Worm (Caenorhabditis elegans) whole organism, L4 larva: ENCODE measurements around the gene gly-9.
A peak's percentile ranks its signal among the peaks of the same experiment; 100 is the strongest.

Experiments used
- D1046.2 ChIP-seq: fragments of 200-800 bp; sonication (Bioruptor generic); IDR thresholded peaks from 2 replicates; pipeline ENCODE4 v1.3.6; 2022; ENCODE audit warnings: missing genetic modification characterization, missing compliant biosample characterization
- F26F4.8 ChIP-seq: fragments of 200-800 bp; sonication (Bioruptor generic); conservative IDR thresholded peaks from 2 replicates; pipeline ENCODE4 v1.3.6; 2022; ENCODE audit warnings: missing genetic modification characterization, missing compliant biosample characterization
- F37D6.2 ChIP-seq: sonication (generic microtip); optimal IDR thresholded peaks from 2 replicates; lab custom pipeline; 2016; ENCODE audit warnings: mild to moderate bottlenecking, missing genetic modification characterization, missing compliant biosample characterization
- Y105C5A.15 ChIP-seq: fragments of 200-800 bp; sonication (Bioruptor generic); IDR thresholded peaks from 2 replicates; pipeline ENCODE4 v1.3.6; 2022; ENCODE audit warnings: missing genetic modification characterization, missing compliant biosample characterization
- Y5F2A.4 ChIP-seq: fragments of 200-800 bp; sonication (Bioruptor generic); optimal IDR thresholded peaks from 2 replicates; lab custom pipeline; 2018; ENCODE audit warnings: mild to moderate bottlenecking, missing genetic modification characterization, missing compliant biosample characterization
- aha-1 ChIP-seq: fragments of 150-350 bp; peaks from one replicate; lab custom pipeline; 2014; ENCODE audit warnings: missing biosample characterization, missing genetic modification characterization
- aly-2 ChIP-seq: sonication (generic microtip); optimal IDR thresholded peaks from 2 replicates; lab custom pipeline; 2018; ENCODE audit warnings: missing biosample characterization, missing genetic modification characterization
- arid-1 ChIP-seq: fragments of 200-800 bp; sonication (Bioruptor generic); conservative IDR thresholded peaks from 2 replicates; pipeline ENCODE4 v1.3.6; 2022; ENCODE audit warnings: missing genetic modification reagents, missing genetic modification characterization, missing compliant biosample characterization
- ctbp-1 ChIP-seq: fragments of 200-800 bp; sonication (Bioruptor generic); IDR thresholded peaks from 2 replicates; pipeline ENCODE4 v1.3.6; 2022; ENCODE audit warnings: missing genetic modification reagents, missing genetic modification characterization, missing compliant biosample characterization
- daf-8 ChIP-seq: fragments of 200-800 bp; sonication (Bioruptor generic); IDR thresholded peaks from 2 replicates; pipeline ENCODE4 v1.3.6; 2022; ENCODE audit warnings: missing genetic modification characterization, missing compliant biosample characterization
- dmd-9 ChIP-seq: fragments of 200-800 bp; sonication (Bioruptor generic); IDR thresholded peaks from 2 replicates; pipeline ENCODE4 v1.3.6; 2022; ENCODE audit warnings: missing genetic modification reagents, missing genetic modification characterization, missing compliant biosample characterization
- duxl-1 ChIP-seq: sonication (generic microtip); optimal IDR thresholded peaks from 2 replicates; lab custom pipeline; 2016; ENCODE audit warnings: mild to moderate bottlenecking, missing genetic modification characterization, moderate library complexity, missing compliant biosample characterization; ENCODE audit not compliant: poor library complexity
- egl-27 ChIP-seq: sonication (generic microtip); optimal IDR thresholded peaks from 3 replicates; lab custom pipeline; 2017; ENCODE audit warnings: missing biosample characterization, missing genetic modification reagents, missing genetic modification characterization
- fkh-10 ChIP-seq: fragments of 150-350 bp; optimal IDR thresholded peaks from 2 replicates; lab custom pipeline; 2014; ENCODE audit warnings: missing biosample characterization, missing genetic modification reagents, missing genetic modification characterization
- fos-1 ChIP-seq: fragments of 150-350 bp; optimal IDR thresholded peaks from 2 replicates; lab custom pipeline; 2014; ENCODE audit warnings: missing biosample characterization, missing genetic modification characterization
- hlh-30 ChIP-seq: sonication (generic microtip); optimal IDR thresholded peaks from 2 replicates; lab custom pipeline; 2017; ENCODE audit warnings: antibody characterized with exemption, mild to moderate bottlenecking, missing genetic modification characterization, missing compliant biosample characterization; ENCODE audit not compliant: insufficient read depth
- jun-1 ChIP-seq: fragments of 150-350 bp; optimal IDR thresholded peaks from 2 replicates; lab custom pipeline; 2014; ENCODE audit warnings: missing biosample characterization, missing genetic modification reagents, missing genetic modification characterization
- lin-13 ChIP-seq: fragments of 150-350 bp; optimal IDR thresholded peaks from 2 replicates; lab custom pipeline; 2014; ENCODE audit warnings: missing biosample characterization, missing genetic modification reagents, missing genetic modification characterization
- lin-29 ChIP-seq: fragments of 200-800 bp; sonication (Bioruptor generic); IDR thresholded peaks from 2 replicates; pipeline ENCODE4 v1.3.6; 2022; ENCODE audit warnings: missing genetic modification reagents, missing genetic modification characterization, missing compliant biosample characterization
- lsy-2 ChIP-seq, 2 experiments: fragments of 150-350 bp in 1 of 2; sonication (generic microtip) in 1 of 2; optimal IDR thresholded peaks; 2 replicates each; lab custom pipeline; 2014 to 2017; ENCODE audit warnings: missing biosample characterization in 2 of 2, missing genetic modification characterization in 2 of 2
- madf-9 ChIP-seq: fragments of 200-800 bp; sonication (Bioruptor generic); conservative IDR thresholded peaks from 2 replicates; pipeline ENCODE4 v1.3.6; 2022; ENCODE audit warnings: missing genetic modification reagents, missing genetic modification characterization, missing compliant biosample characterization
- mep-1 ChIP-seq: fragments of 150-350 bp; sonication (generic microtip); optimal IDR thresholded peaks from 3 replicates; lab custom pipeline; 2014; ENCODE audit warnings: missing biosample characterization, missing genetic modification characterization
- mes-2 ChIP-seq: sonication (generic microtip); optimal IDR thresholded peaks from 2 replicates; lab custom pipeline; 2016; ENCODE audit warnings: missing genotype, mild to moderate bottlenecking, missing genetic modification characterization, missing compliant biosample characterization; ENCODE audit not compliant: poor library complexity, severe bottlenecking
- nhr-102 ChIP-seq: sonication (generic microtip); optimal IDR thresholded peaks from 2 replicates; lab custom pipeline; 2016; ENCODE audit warnings: mild to moderate bottlenecking, missing genetic modification characterization, moderate library complexity, missing compliant biosample characterization
- nhr-111 ChIP-seq: fragments of 200-800 bp; sonication (Bioruptor generic); optimal IDR thresholded peaks from 2 replicates; lab custom pipeline; 2018; ENCODE audit warnings: mild to moderate bottlenecking, missing genetic modification characterization, missing compliant biosample characterization
- nhr-42 ChIP-seq: fragments of 200-800 bp; sonication (Bioruptor generic); IDR thresholded peaks from 2 replicates; pipeline ENCODE4 v1.3.6; 2022; ENCODE audit warnings: missing genetic modification characterization, missing compliant biosample characterization
- nhr-48 ChIP-seq: sonication (generic microtip); optimal IDR thresholded peaks from 2 replicates; lab custom pipeline; 2016; ENCODE audit warnings: mild to moderate bottlenecking, missing genetic modification characterization, missing compliant biosample characterization
- pha-4 ChIP-seq, 2 experiments: fragments of 150-350 bp in 1 of 2; fragments of 200-800 bp in 1 of 2; sonication (Bioruptor generic) in 1 of 2; IDR thresholded peaks in 1 of 2; optimal IDR thresholded peaks in 1 of 2; 2 replicates each; pipeline versions ENCODE4 v1.3.6 to Lab custom; 2014 to 2022; ENCODE audit warnings: missing genetic modification characterization in 2 of 2, missing genetic modification reagents in 2 of 2, missing biosample characterization in 1 of 2, missing compliant biosample characterization in 1 of 2
- sdz-12 ChIP-seq: fragments of 200-800 bp; sonication (Bioruptor generic); optimal IDR thresholded peaks from 2 replicates; lab custom pipeline; 2018; ENCODE audit warnings: mild to moderate bottlenecking, missing genetic modification characterization, missing compliant biosample characterization
- set-16 ChIP-seq: fragments of 200-800 bp; sonication (Bioruptor generic); IDR thresholded peaks from 2 replicates; pipeline ENCODE4 v1.3.6; 2022; ENCODE audit warnings: missing genetic modification reagents, missing genetic modification characterization, missing compliant biosample characterization
- snpc-4 ChIP-seq: fragments of 150-350 bp; optimal IDR thresholded peaks from 2 replicates; lab custom pipeline; 2014; ENCODE audit warnings: missing biosample characterization, missing genetic modification characterization
- unc-39 ChIP-seq: sonication (generic microtip); optimal IDR thresholded peaks from 2 replicates; lab custom pipeline; 2017; ENCODE audit warnings: missing biosample characterization, missing genetic modification characterization
- zag-1 ChIP-seq: fragments of 150-350 bp; optimal IDR thresholded peaks from 2 replicates; lab custom pipeline; 2014; ENCODE audit warnings: missing biosample characterization, missing genetic modification characterization
- zfp-3 ChIP-seq: fragments of 200-800 bp; sonication (Bioruptor generic); conservative IDR thresholded peaks from 2 replicates; pipeline ENCODE4 v1.3.6; 2022; ENCODE audit warnings: missing genetic modification reagents, missing genetic modification characterization, missing compliant biosample characterization
- zip-11 ChIP-seq: fragments of 200-800 bp; sonication (Bioruptor generic); IDR thresholded peaks from 2 replicates; pipeline ENCODE4 v1.3.6; 2022; ENCODE audit warnings: missing genetic modification characterization, missing compliant biosample characterization
- zip-2 ChIP-seq: fragments of 150-350 bp; optimal IDR thresholded peaks from 2 replicates; lab custom pipeline; 2014; ENCODE audit warnings: missing biosample characterization, missing genetic modification characterization
- ztf-11 ChIP-seq: fragments of 150-350 bp; optimal IDR thresholded peaks from 2 replicates; lab custom pipeline; 2014; ENCODE audit warnings: missing biosample characterization, missing genetic modification characterization
- ztf-7 ChIP-seq: fragments of 150-350 bp; optimal IDR thresholded peaks from 2 replicates; lab custom pipeline; 2014; ENCODE audit warnings: missing biosample characterization, missing genetic modification characterization

Gene gly-9

ce11 chrIII:11334346-11334745 is 44.0 kb upstream of the gly-9 start (continued):
- no peak for TF ChIP-seq arid-1
- no peak for TF ChIP-seq nhr-48 (tag; lab: Kevin White, UChicago)
- TF ChIP-seq madf-9 (GFP tag; lab: Robert Waterston, UW), result no peak
- TF ChIP-seq unc-39 (tag; lab: Kevin White, UChicago), result no peak
- no peak for TF ChIP-seq zip-11 (GFP tag; lab: Robert Waterston, UW)
- TF ChIP-seq pha-4 (GFP tag; IDR thresholded peaks at IDR 0.05; lab: Robert Waterston, UW), result peak; percentile 16; the same call in 1 of the 2 replicates
- TF ChIP-seq pha-4 (tag; optimal IDR thresholded peaks at IDR 0.05; lab: Kevin White, UChicago), result no peak
- no peak for TF ChIP-seq daf-8 (GFP tag; lab: Robert Waterston, UW)
- TF ChIP-seq lin-13 (GFP tag; lab: Kevin White, UChicago), result no peak
- no peak for TF ChIP-seq zip-2
- no peak for TF ChIP-seq duxl-1 (tag; lab: Kevin White, UChicago)
- TF ChIP-seq fos-1 (tag; lab: Kevin White, UChicago), result no peak
- peak; percentile 65 for TF ChIP-seq set-16 (GFP tag; lab: Robert Waterston, UW)
- TF ChIP-seq egl-27 (tag; lab: Kevin White, UChicago), result no peak
- no peak for TF ChIP-seq zfp-3 (GFP tag; lab: Robert Waterston, UW)
- peak; percentile 49 for TF ChIP-seq aha-1 (tag; lab: Kevin White, UChicago)
- no peak for TF ChIP-seq Y105C5A.15 (GFP tag; lab: Robert Waterston, UW)
- TF ChIP-seq ztf-7 (tag; lab: Kevin White, UChicago), result no peak
- no peak for TF ChIP-seq nhr-102 (tag; lab: Kevin White, UChicago)
- peak; percentile 53 for TF ChIP-seq fkh-10 (GFP tag; lab: Kevin White, UChicago)
- no peak for TF ChIP-seq Y5F2A.4 (GFP tag; lab: Kevin White, UChicago)
- TF ChIP-seq nhr-111 (GFP tag; lab: Kevin White, UChicago), result no peak
- peak; percentile 15 for TF ChIP-seq mes-2
- peak in 1 of 2 experiments; percentile 26 for TF ChIP-seq lsy-2 (tag; optimal IDR thresholded peaks at IDR 0.05; lab: Kevin White, UChicago)
- TF ChIP-seq ctbp-1 (GFP tag; lab: Robert Waterston, UW), result no peak
- no peak for TF ChIP-seq zag-1 (tag; lab: Kevin White, UChicago)
- TF ChIP-seq F37D6.2, result no peak
- TF ChIP-seq mep-1 (tag; lab: Kevin White, UChicago), result peak; percentile 53

ce11 chrIII:11333032-11333732 is 42.8 kb upstream of the gly-9 start, which contains the start of gene T28D6.5:
Gene T28D6.5 (plus strand): TSS chrIII:11333682.
- TF ChIP-seq F37D6.2 (no peak), mes-2 (no peak), snpc-4 (tag; lab: Kevin White, UChicago) (no peak), nhr-48 (tag; lab: Kevin White, UChicago) (no peak), dmd-9 (no peak), sdz-12 (GFP tag; lab: Kevin White, UChicago) (no peak), D1046.2 (GFP tag; lab: Robert Waterston, UW) (no peak), ztf-7 (tag; lab: Kevin White, UChicago) (no peak), lin-29 (no peak), zip-11 (GFP tag; lab: Robert Waterston, UW) (no peak), jun-1 (tag; lab: Kevin White, UChicago) (no peak), F26F4.8 (GFP tag; lab: Robert Waterston, UW) (no peak), hlh-30 (tag; lab: Kevin White, UChicago) (no peak), zfp-3 (GFP tag; lab: Robert Waterston, UW) (no peak), duxl-1 (tag; lab: Kevin White, UChicago) (no peak), ztf-11 (no peak), aly-2 (tag; lab: Kevin White, UChicago) (no peak), nhr-42 (no peak)
- TF ChIP-seq, all 104 proteins: peak for 0
